Fruit fly (Drosophila melanogaster): Measurements from ENCODE around the gene CG7352.

CG7352 gene

dm6 chr3R:8347279-8347678 lies at the start of gene CG7352:
CG7352 (plus strand) TSS chr3R:8347579.
- no peak for TF ChIP-seq Mnt (GFP tag; optimal IDR thresholded peaks at IDR 0.05)

- TF ChIP-seq pad (GFP tag; optimal IDR thresholded peaks at IDR 0.05) (peak; percentile 19), bab1 (GFP tag; optimal IDR thresholded peaks at IDR 0.05) (peak; percentile 34), Mnt (GFP tag; optimal IDR thresholded peaks at IDR 0.05) (peak; percentile 50), cic (GFP tag; optimal IDR thresholded peaks at IDR 0.05) (no peak), Hr96 (GFP tag; optimal IDR thresholded peaks at IDR 0.05) (no peak), CG7101 (tag; optimal IDR thresholded peaks at IDR 0.05) (peak; percentile 8), cnc (optimal IDR thresholded peaks at IDR 0.05) (no peak), kay (GFP tag; ENCODE audit: borderline replicate concordance) (peak; percentile 73), CG11617 (GFP tag; optimal IDR thresholded peaks at IDR 0.05) (peak; percentile 0)
Observed at dm6 chr3R:8300928-8301752, 46.2 kb upstream of the CG7352 start, which contains the start of the genes CG9626 and mRpL1. CG9626 (minus strand) TSS chr3R:8300978. mRpL1 (plus strand) TSS chr3R:8301440.

- TF ChIP-seq kay (GFP tag; ENCODE audit: borderline replicate concordance) (no peak), CG12768 (GFP tag; optimal IDR thresholded peaks at IDR 0.05) (peak; percentile 8), Mnt (GFP tag; optimal IDR thresholded peaks at IDR 0.05) (peak; percentile 6), bab1 (GFP tag; optimal IDR thresholded peaks at IDR 0.05) (peak; percentile 64), CG33017 (tag; optimal IDR thresholded peaks at IDR 0.05) (no peak), CG1620 (GFP tag; optimal IDR thresholded peaks at IDR 0.05) (no peak), pad (GFP tag; optimal IDR thresholded peaks at IDR 0.05) (peak; percentile 7)
Observed at dm6 chr3R:8303848-8304247, 43.5 kb upstream of the CG7352 start, which contains the start of gene nac. nac (minus strand) TSS chr3R:8304023.

- peak; percentile 74 for TF ChIP-seq Crg-1 (GFP tag; optimal IDR thresholded peaks at IDR 0.05)
- no peak for TF ChIP-seq CG7045 (GFP tag; optimal IDR thresholded peaks at IDR 0.05)
- TF ChIP-seq CG14711 (tag; optimal IDR thresholded peaks at IDR 0.05), result peak; percentile 1
- peak; percentile 53 for TF ChIP-seq bab1 (GFP tag; optimal IDR thresholded peaks at IDR 0.05)
- TF ChIP-seq pad (GFP tag; optimal IDR thresholded peaks at IDR 0.05), result no peak
- no peak for TF ChIP-seq kay (GFP tag; ENCODE audit: borderline replicate concordance)
- TF ChIP-seq CG5204 (GFP tag; optimal IDR thresholded peaks at IDR 0.05), result no peak
- TF ChIP-seq Mnt (GFP tag; optimal IDR thresholded peaks at IDR 0.05), result peak; percentile 66
- peak; percentile 64 for TF ChIP-seq cic (GFP tag; optimal IDR thresholded peaks at IDR 0.05)
- peak; percentile 29 for TF ChIP-seq CG33017 (tag; optimal IDR thresholded peaks at IDR 0.05)
- TF ChIP-seq cnc (optimal IDR thresholded peaks at IDR 0.05), result no peak
- TF ChIP-seq CG7101 (tag; optimal IDR thresholded peaks at IDR 0.05), result peak; percentile 64
- TF ChIP-seq CG12768 (GFP tag; optimal IDR thresholded peaks at IDR 0.05), result peak; percentile 34
- peak; percentile 21 for TF ChIP-seq ovo (GFP tag; optimal IDR thresholded peaks at IDR 0.05)
- TF ChIP-seq CG1620 (GFP tag; optimal IDR thresholded peaks at IDR 0.05), result peak; percentile 76
- no peak for TF ChIP-seq Hr96 (GFP tag; optimal IDR thresholded peaks at IDR 0.05)
- TF ChIP-seq tj (GFP tag; optimal IDR thresholded peaks at IDR 0.05), result no peak
- TF ChIP-seq toe (GFP tag; optimal IDR thresholded peaks at IDR 0.05), result peak; percentile 64
- TF ChIP-seq CG11617 (GFP tag; optimal IDR thresholded peaks at IDR 0.05), result peak; percentile 11
- peak; percentile 41 for TF ChIP-seq Clk (GFP tag; optimal IDR thresholded peaks at IDR 0.05)
Observed at dm6 chr3R:8305110-8305509, 42.3 kb upstream of the CG7352 start, which contains the start of gene Sgt1. Sgt1 (minus strand) TSS chr3R:8305274.

- TF ChIP-seq cic (GFP tag; optimal IDR thresholded peaks at IDR 0.05) (no peak), CG33017 (tag; optimal IDR thresholded peaks at IDR 0.05) (no peak), CG7101 (tag; optimal IDR thresholded peaks at IDR 0.05) (no peak), tj (GFP tag; optimal IDR thresholded peaks at IDR 0.05) (no peak), kay (GFP tag; ENCODE audit: borderline replicate concordance) (no peak), CG1620 (GFP tag; optimal IDR thresholded peaks at IDR 0.05) (no peak), pad (GFP tag; optimal IDR thresholded peaks at IDR 0.05) (peak; percentile 99), Mnt (GFP tag; optimal IDR thresholded peaks at IDR 0.05) (no peak), bab1 (GFP tag; optimal IDR thresholded peaks at IDR 0.05) (no peak), CG12768 (GFP tag; optimal IDR thresholded peaks at IDR 0.05) (peak; percentile 2), CG11617 (GFP tag; optimal IDR thresholded peaks at IDR 0.05) (no peak), ovo (GFP tag; optimal IDR thresholded peaks at IDR 0.05) (no peak), Hr96 (GFP tag; optimal IDR thresholded peaks at IDR 0.05) (no peak), cnc (optimal IDR thresholded peaks at IDR 0.05) (no peak)
Observed at dm6 chr3R:8306188-8306926, 41.0 kb upstream of the CG7352 start.

dm6 chr3R:8306927-8307261 lies 40.5 kb upstream of the CG7352 start:
- TF ChIP-seq CG33017 (tag; optimal IDR thresholded peaks at IDR 0.05), result no peak
- no peak for TF ChIP-seq Mnt (GFP tag; optimal IDR thresholded peaks at IDR 0.05)
- no peak for TF ChIP-seq toe (GFP tag; optimal IDR thresholded peaks at IDR 0.05)
- no peak for TF ChIP-seq CG11617 (GFP tag; optimal IDR thresholded peaks at IDR 0.05)
- no peak for TF ChIP-seq CG14711 (tag; optimal IDR thresholded peaks at IDR 0.05)
- no peak for TF ChIP-seq Hr96 (GFP tag; optimal IDR thresholded peaks at IDR 0.05)
- TF ChIP-seq ovo (GFP tag; optimal IDR thresholded peaks at IDR 0.05), result no peak
- TF ChIP-seq CG7045 (GFP tag; optimal IDR thresholded peaks at IDR 0.05), result no peak
- no peak for TF ChIP-seq bab1 (GFP tag; optimal IDR thresholded peaks at IDR 0.05)
- TF ChIP-seq kay (GFP tag; ENCODE audit: borderline replicate concordance), result no peak
- TF ChIP-seq CG12768 (GFP tag; optimal IDR thresholded peaks at IDR 0.05), result no peak
- TF ChIP-seq Crg-1 (GFP tag; optimal IDR thresholded peaks at IDR 0.05), result no peak
- TF ChIP-seq cic (GFP tag; optimal IDR thresholded peaks at IDR 0.05), result no peak
- TF ChIP-seq pad (GFP tag; optimal IDR thresholded peaks at IDR 0.05), result no peak
- no peak for TF ChIP-seq cnc (optimal IDR thresholded peaks at IDR 0.05)
- TF ChIP-seq CG5204 (GFP tag; optimal IDR thresholded peaks at IDR 0.05), result no peak
- TF ChIP-seq CG7101 (tag; optimal IDR thresholded peaks at IDR 0.05), result no peak
- no peak for TF ChIP-seq tj (GFP tag; optimal IDR thresholded peaks at IDR 0.05)
- TF ChIP-seq CG1620 (GFP tag; optimal IDR thresholded peaks at IDR 0.05), result no peak
- TF ChIP-seq Clk (GFP tag; optimal IDR thresholded peaks at IDR 0.05), result no peak
